Fruit fly (Drosophila melanogaster) ovary, adult (tissue): Measurements from ENCODE around the gene CG2076.

Experiments used
- CG17801 ChIP-seq: fragments of 200-800 bp; optimal IDR thresholded peaks from 2 replicates; lab custom pipeline; 2019; ENCODE audit warnings: missing biosample characterization, mild to moderate bottlenecking, missing genetic modification characterization, moderate library complexity; ENCODE audit not compliant: partially characterized antibody

CG2076 gene

DNA sequence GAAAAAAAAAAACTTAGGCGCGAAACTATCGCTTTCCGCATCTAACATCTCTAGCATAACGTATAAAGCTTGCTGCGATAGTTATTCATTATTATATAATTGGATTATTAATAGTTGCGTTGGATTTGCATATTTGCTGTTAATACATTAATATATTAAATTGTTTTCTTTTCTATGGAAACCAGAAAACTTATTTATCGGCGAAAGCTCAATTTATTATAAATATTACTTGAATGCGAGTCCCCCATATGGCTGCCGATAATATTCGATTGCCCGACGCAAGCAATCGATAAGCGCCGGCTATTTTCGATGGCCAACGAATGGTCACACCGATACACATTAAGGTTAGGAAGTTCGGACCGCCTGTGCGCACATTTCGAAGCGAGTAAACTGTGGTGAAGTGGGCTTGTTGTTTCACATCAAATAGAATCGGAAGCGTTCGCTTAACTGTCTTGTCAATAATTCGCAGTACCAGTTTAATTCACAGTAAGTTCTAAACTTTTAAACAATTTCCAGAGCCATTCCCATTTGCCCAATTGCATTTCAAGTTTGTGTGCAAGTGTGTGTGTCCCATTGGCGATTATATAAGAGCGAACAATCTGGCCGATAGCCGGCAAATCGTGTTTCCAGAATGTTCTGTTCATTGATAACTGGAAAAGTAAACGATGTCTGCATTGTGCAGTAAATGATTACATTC, 18.3 kb downstream of the CG2076 start, which contains the start of gene Hsp60A:
TSS of gene Hsp60A (plus strand) at position 335 of the 697 bp plus-strand sequence.
- TF ChIP-seq CG17801 (GFP tag; lab: Kevin White, UChicago) = peak; percentile 42

DNA sequence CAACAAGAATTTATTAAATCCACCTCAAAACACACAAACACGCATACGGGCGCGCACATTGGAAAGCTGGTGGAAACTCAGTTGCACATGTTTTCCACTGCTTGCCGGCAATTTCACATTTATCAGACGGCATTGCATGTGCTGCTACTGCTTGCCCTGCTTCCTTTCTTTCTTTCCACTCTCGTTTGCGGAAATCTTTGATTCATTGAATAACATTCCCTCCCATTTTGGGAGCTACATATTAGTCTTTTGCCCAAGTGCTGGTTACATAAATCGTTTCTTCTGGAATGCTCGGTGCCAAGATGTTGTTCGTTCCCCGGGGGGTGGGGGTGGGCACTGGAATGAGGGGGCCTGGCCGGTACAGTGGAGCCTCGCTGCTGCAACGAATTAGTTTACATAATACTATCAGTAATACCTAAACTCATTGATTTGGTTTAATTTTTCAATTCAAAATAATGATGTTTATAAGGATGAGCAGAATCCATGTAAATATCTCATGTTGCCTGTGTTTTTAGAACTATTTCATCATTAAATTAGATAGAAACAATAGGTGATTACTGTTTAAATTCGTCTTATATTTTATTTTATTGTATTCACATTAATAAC, 18.9 kb downstream of the CG2076 start:
- no peak for TF ChIP-seq CG17801 (GFP tag; lab: Kevin White, UChicago)

DNA sequence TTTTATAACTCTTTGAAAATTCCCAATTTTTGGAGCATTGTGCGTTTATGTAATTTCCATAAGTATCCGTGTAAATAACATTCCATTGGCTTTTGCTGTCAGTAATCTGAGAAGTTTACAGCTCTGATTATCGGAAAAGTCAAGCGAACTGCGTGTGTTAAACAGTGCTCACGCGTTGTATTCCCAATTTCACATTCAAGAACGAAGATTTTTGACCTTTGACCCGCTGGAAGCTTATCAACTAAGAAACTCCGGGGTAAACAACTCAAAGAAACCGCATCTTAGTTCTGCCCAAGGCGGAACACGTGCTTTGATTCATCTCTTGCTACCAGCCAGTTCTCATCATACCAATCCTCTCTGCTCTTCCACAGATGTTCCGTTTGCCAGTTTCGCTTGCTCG, 19.7 kb downstream of the CG2076 start:
- no peak for TF ChIP-seq CG17801 (GFP tag; lab: Kevin White, UChicago)

DNA sequence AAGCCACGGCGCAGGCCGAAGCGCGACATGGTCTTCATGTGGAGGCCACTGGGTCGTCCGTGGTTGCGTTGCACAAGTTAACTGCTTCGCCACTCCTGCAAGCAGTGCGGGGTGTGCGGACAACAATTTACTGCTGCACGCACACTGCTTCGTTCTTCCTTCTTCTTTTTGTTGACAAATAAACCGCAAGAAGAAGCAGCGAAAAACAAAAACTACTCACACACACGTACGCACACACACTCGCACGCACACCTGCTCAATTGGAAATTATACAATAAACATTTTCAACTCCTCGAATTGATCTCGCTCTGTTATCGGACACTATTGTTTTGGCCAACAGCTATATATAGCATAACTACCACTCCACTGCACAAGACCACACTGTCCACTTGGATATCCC, 33.6 kb downstream of the CG2076 start:
- no peak for TF ChIP-seq CG17801 (GFP tag; lab: Kevin White, UChicago)

DNA sequence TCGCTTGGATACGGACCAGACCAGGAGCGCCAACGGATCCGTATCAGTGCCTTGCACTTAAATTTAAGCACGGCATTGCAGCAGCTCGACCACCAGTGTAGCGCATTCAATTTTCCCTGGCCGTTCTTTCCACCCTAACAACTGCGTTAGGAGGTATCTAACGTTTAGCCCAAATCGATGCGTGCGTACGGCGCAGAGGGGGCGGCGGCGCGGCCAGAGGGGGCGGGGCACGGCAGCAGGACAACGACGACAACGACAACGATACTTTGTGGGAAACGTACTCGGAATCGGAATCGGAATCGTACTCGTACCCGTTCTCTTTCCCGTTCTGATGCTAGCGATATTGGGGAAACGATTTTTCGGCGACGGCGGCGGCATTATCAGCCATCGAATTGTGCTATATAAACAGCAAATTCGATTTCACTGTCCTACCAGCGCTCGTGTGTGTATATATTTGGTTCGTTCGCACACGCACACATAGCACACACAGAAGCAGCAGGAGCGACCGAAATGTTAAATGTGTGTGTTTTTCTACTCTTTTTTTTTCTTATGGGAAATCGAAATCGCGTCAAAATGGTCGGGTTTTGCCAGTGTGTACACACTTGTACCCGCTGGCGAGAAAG, 34.2 kb downstream of the CG2076 start, which contains the start of gene CG11122:
TSS of gene CG11122 (minus strand) at position 601 of the 623 bp plus-strand sequence.
- no peak for TF ChIP-seq CG17801 (GFP tag; lab: Kevin White, UChicago)

DNA sequence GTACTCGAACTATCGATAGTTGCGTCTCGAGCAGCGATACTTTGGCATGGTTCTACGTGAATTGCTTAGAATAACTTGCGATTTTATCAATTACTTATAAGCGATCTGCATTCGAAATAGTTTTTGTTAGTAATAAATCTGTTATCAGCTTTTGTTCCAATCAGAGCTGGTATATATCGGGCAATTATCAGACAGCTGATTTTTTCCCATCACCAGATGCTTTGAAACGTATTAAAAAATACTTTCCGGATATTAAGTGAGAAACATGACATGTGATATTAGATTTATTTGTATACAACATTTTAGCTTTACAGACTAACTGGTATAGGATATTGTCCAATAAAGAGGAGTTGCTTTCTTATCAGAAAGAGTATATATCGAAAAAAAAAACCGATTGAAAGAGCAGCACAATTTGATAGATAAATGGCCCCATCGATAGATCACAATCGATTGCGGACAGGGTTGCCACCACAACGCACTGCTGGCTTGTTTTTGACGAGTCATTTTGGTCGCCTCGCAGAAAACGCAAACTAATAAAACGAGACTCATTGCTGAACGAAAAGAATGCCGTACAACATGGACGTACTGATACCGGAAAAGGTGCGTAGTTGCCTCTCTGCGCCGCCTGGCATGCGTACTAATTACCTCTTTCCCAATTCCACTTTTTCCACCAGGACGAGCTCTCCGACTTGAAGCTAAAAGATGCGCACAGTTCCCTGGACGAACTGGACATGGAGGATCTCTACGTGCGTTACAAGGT, 34.9 kb downstream of the CG2076 start, which contains the start of gene Rpt3:
TSS of gene Rpt3 (plus strand) at position 353 of the 760 bp plus-strand sequence.
- TF ChIP-seq CG17801 (GFP tag; lab: Kevin White, UChicago) = peak; percentile 41

DNA sequence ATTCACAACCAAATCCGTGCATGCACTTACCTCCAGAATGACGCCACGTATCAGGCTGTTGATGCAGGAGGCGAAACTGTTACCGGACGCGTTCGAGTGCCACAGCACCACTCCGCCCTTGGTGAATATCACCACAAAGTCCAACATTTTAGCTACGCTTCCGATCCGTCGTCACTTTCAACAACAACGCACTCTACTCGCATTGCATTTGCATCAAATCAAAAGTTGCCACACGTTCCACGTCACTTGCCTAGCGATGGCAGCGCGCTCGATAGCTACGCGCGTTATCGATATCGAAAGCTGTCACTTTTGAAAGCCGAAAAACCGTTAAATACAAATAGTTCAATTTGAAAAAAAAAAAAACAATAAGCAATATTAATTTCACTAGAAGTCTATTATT, 38.8 kb downstream of the CG2076 start, which contains the start of gene SrpRalpha:
TSS of gene SrpRalpha (minus strand) at position 260 of the 400 bp plus-strand sequence.
- TF ChIP-seq CG17801 (GFP tag; lab: Kevin White, UChicago) = peak; percentile 54

DNA sequence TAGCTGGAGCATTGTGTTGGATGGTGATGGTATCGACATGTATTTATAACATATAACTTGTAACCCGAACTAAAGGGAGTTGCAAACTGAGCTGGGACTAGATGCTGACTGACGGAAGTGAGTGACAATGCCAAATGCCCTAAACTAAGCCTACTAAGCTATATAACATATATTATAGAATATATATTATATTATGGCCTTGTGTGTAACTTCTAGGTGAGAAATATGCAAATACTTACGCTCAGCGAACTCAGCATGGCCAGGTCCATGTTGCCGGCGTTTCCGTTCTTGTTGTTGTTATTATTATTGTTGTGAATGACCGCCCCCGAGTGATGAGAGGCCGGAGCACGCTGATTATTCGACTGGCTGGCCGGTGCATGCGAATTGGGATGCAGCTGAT, 42.3 kb downstream of the CG2076 start, which contains the start of gene CG44385:
TSS of gene CG44385 (minus strand) at position 101 of the 400 bp plus-strand sequence.
- no peak for TF ChIP-seq CG17801 (GFP tag; lab: Kevin White, UChicago)

DNA sequence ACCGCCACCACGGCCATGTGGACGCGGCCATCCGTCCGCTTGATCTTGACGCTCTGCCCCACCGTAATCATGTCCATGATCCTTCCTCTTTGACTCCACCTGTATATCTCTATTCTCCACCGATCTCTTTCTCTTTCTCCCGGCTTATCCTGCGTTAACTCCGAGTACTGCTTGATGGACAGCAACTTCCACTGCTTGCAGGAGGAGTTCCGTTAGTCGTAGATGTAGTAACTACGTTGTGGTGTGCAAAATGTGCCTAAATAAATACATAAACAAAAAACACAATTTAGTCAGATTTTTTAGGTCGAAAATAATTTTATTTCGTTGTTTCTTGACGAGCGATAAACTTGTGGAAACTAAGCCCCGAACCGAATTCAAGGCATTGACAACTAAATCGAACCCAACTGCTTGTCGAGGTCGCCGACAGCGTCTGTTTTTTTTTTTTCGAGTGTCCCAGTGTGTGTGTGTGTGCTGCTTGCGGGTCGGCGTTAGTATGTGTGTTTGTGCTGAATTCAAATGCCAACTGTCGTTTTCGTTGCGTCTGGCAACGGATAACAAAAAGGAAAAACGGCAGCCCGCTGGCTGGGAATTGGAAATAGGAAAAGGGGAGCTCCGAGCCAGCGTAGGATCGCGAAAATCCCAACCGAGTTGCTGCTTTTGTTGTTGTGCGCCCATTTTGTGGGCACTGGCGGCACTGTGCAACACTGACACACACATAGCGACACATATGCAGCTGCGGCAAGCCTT, 46.0 kb downstream of the CG2076 start:
- no peak for TF ChIP-seq CG17801 (GFP tag; lab: Kevin White, UChicago)

DNA sequence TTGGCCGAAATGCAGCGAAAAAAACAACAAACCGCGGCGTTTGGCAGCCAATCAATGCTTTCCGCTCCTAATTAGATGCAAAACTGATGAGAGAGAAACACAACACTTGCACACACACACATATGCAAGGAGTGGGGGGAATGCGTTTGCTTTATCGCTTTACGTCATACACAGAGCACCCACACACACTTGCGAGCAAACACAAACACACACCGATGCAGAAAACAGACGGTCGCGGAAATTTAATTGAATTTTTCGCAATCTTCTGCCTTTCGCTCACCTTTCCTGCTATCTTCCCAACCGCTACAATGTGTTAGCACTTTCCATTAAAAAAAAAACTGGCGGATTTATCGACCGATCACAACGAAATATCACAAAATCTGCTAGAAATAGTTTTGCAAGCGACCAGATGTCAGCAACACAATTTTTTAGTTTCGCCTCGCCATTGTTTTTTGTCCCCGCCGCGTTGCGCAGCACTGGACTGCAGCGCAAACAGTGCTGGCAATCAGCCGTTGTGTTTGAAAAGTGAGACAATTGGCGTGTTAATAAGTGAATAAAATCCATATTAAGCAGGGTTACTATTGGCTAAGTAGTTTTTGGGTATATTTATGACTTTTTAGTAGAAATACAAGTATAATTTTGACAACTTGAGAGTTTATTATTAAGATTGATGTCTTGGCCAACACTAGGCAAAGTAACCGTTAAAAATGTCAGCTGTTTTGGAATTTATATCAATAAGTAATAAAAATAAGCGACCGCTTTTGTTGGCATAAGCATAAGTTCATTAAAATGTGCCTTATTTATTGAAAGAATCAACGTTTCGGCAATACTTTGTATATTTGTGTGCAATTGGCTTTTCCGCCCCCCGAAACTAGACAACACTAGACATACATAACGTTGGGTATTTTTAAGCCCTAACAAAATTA, 46.8 kb downstream of the CG2076 start, which contains the start of gene Klp10A:
TSS of gene Klp10A (minus strand) at position 532 of the 926 bp plus-strand sequence.
- no peak for TF ChIP-seq CG17801 (GFP tag; lab: Kevin White, UChicago)

DNA sequence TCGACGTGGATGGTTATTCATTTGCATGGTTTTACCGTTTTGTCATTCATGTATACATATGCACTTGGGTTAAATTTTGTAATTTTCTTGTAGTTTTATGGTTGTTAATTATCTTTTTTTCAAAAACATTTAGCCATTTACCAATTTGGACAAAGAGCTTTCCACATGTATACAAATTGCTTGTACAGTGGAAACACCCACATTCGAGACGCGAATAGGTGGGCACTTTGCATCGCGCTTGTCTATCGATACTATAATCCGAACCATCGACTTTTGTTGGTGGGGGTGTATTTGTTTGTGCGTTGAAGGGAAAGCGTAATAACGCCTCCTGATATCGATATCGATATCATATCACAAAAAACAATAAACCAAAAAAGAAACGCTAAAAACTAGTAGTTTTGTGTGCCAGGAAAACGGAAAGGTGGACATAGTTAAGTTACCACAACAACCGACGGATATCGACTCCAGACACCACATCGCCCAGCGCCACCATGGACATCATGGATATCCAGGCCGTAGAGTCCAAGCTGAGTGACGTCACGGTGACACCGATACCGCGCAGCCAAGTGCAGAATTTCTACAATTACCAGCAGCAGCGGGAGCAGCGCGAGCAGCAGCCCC, 47.7 kb downstream of the CG2076 start, which contains the start of gene CDK2AP1:
TSS of gene CDK2AP1 (plus strand) at position 294 of the 621 bp plus-strand sequence.
- peak; percentile 20 for TF ChIP-seq CG17801 (GFP tag; lab: Kevin White, UChicago)

DNA sequence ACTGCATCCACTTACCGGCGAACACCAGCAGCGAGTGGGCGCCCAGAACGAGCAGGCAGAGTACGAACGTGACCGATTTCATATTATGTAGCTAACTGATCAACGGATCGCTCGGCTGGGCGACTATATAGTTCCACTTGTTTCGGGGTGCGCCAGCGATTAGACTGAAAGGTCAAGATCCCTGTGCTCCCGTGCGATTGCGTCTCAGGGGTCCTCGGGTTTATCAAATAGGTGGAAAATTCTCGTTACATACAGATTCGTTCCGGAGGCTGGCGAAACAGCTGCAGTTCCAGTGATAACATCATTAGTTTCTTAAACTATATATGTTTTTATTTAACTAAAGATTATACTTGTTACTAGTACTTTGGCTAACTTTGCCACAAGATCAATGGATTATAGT, 50.2 kb downstream of the CG2076 start, which contains the start of gene ssp7:
TSS of gene ssp7 (minus strand) at position 101 of the 400 bp plus-strand sequence.
- no peak for TF ChIP-seq CG17801 (GFP tag; lab: Kevin White, UChicago)
